Fruit fly (Drosophila melanogaster) whole organism, prepupa: ENCODE results near the gene CG5902.
A peak's percentile ranks its signal among the peaks of the same experiment; 100 is the strongest.

ENCODE experiments used
- CG10631 ChIP-seq: fragments of 200-800 bp; sonication (Bioruptor generic); optimal IDR thresholded peaks from 2 replicates; lab custom pipeline; 2016; ENCODE audit warnings: missing biosample characterization, missing genetic modification characterization
- CG10669 ChIP-seq: fragments of 200-800 bp; sonication (Bioruptor generic); optimal IDR thresholded peaks from 3 replicates; lab custom pipeline; 2018; ENCODE audit warnings: missing biosample characterization, mild to moderate bottlenecking, missing genetic modification characterization, moderate library complexity
- CG11294 ChIP-seq: fragments of 200-800 bp; sonication (Bioruptor generic); IDR thresholded peaks from 2 replicates; pipeline ENCODE4 v1.3.6; 2022; ENCODE audit warnings: missing biosample characterization, missing genetic modification characterization
- CG11762 ChIP-seq: fragments of 200-800 bp; sonication (Bioruptor generic); optimal IDR thresholded peaks from 3 replicates; lab custom pipeline; 2016; ENCODE audit warnings: missing biosample characterization, missing genetic modification characterization; ENCODE audit not compliant: insufficient read depth
- CG11902 ChIP-seq: fragments of 200-800 bp; sonication (Bioruptor generic); optimal IDR thresholded peaks from 3 replicates; lab custom pipeline; 2016; ENCODE audit warnings: missing biosample characterization, missing genetic modification characterization
- CG15336 ChIP-seq: fragments of 200-800 bp; sonication (Bioruptor generic); IDR thresholded peaks from 2 replicates; pipeline ENCODE4 v1.3.6; 2022; ENCODE audit warnings: missing biosample characterization, missing genetic modification characterization
- CG1621 ChIP-seq: fragments of 200-800 bp; sonication (Bioruptor generic); optimal IDR thresholded peaks from 3 replicates; lab custom pipeline; 2018; ENCODE audit warnings: missing biosample characterization, mild to moderate bottlenecking, missing genetic modification characterization
- CG16779 ChIP-seq: fragments of 200-800 bp; sonication (Bioruptor generic); optimal IDR thresholded peaks from 3 replicates; lab custom pipeline; 2017; ENCODE audit warnings: missing biosample characterization, mild to moderate bottlenecking, missing genetic modification characterization
- CG3032 ChIP-seq: fragments of 200-800 bp; optimal IDR thresholded peaks from 2 replicates; lab custom pipeline; 2019; ENCODE audit warnings: missing biosample characterization, mild to moderate bottlenecking, missing genetic modification characterization, moderate library complexity
- CG34406 ChIP-seq: fragments of 200-800 bp; sonication (Bioruptor generic); optimal IDR thresholded peaks from 3 replicates; lab custom pipeline; 2016; ENCODE audit warnings: missing biosample characterization, missing genetic modification characterization
- CG3919 ChIP-seq: fragments of 200-800 bp; sonication (Bioruptor generic); optimal IDR thresholded peaks from 3 replicates; lab custom pipeline; 2016; ENCODE audit warnings: missing biosample characterization, missing genetic modification characterization
- CG6163 ChIP-seq: fragments of 200-800 bp; sonication (Bioruptor generic); IDR thresholded peaks from 3 replicates; pipeline ENCODE4 v1.3.6; 2022; ENCODE audit warnings: missing biosample characterization, missing genetic modification characterization
- CG6276 ChIP-seq: fragments of 200-800 bp; sonication (Bioruptor generic); optimal IDR thresholded peaks from 2 replicates; lab custom pipeline; 2017; ENCODE audit warnings: missing biosample characterization, mild to moderate bottlenecking, missing genetic modification characterization
- CG6792 ChIP-seq: fragments of 200-800 bp; sonication (Bioruptor generic); optimal IDR thresholded peaks from 3 replicates; lab custom pipeline; 2016; ENCODE audit warnings: missing biosample characterization, missing genetic modification characterization
- CG6808 ChIP-seq: fragments of 200-800 bp; sonication (Bioruptor generic); optimal IDR thresholded peaks from 3 replicates; lab custom pipeline; 2017; ENCODE audit warnings: missing biosample characterization, missing genetic modification characterization, mild to moderate bottlenecking, moderate library complexity, missing genetic modification reagents
- CG6854 ChIP-seq: fragments of 200-800 bp; sonication (Bioruptor generic); optimal IDR thresholded peaks from 2 replicates; lab custom pipeline; 2017; ENCODE audit warnings: missing biosample characterization, mild to moderate bottlenecking, missing genetic modification characterization
- CG8319 ChIP-seq: fragments of 200-800 bp; sonication (Bioruptor generic); optimal IDR thresholded peaks from 3 replicates; lab custom pipeline; 2016; ENCODE audit warnings: missing biosample characterization, missing genetic modification characterization
- CG8632 ChIP-seq: fragments of 200-800 bp; sonication (Bioruptor generic); optimal IDR thresholded peaks from 3 replicates; lab custom pipeline; 2016; ENCODE audit warnings: missing biosample characterization, missing genetic modification characterization
- CG9139 ChIP-seq: fragments of 200-800 bp; sonication (Bioruptor generic); optimal IDR thresholded peaks from 3 replicates; lab custom pipeline; 2017; ENCODE audit warnings: missing biosample characterization, mild to moderate bottlenecking, missing genetic modification characterization
- Eip75B ChIP-seq: fragments of 200-800 bp; sonication (Bioruptor generic); optimal IDR thresholded peaks from 3 replicates; lab custom pipeline; 2016; ENCODE audit warnings: missing biosample characterization, missing genetic modification characterization
- Eip93F ChIP-seq: fragments of 200-800 bp; sonication (Bioruptor generic); optimal IDR thresholded peaks from 2 replicates; lab custom pipeline; 2016; ENCODE audit warnings: missing biosample characterization, mild to moderate bottlenecking, missing genetic modification characterization
- Ets21C ChIP-seq: fragments of 200-800 bp; sonication (Bioruptor generic); optimal IDR thresholded peaks from 3 replicates; lab custom pipeline; 2016; ENCODE audit warnings: missing biosample characterization, missing genetic modification characterization
- Ets96B ChIP-seq: fragments of 200-800 bp; optimal IDR thresholded peaks from 2 replicates; lab custom pipeline; 2019; ENCODE audit warnings: missing biosample characterization, mild to moderate bottlenecking, missing genetic modification characterization, moderate library complexity
- Gug ChIP-seq: fragments of 200-800 bp; sonication (Bioruptor generic); IDR thresholded peaks from 2 replicates; pipeline ENCODE4 v1.3.6; 2022; ENCODE audit warnings: missing biosample characterization, missing genetic modification characterization
- Hr38 ChIP-seq: sonication (Bioruptor generic); optimal IDR thresholded peaks from 2 replicates; lab custom pipeline; 2016; ENCODE audit warnings: missing biosample characterization, missing genetic modification characterization
- Hr39 ChIP-seq: fragments of 200-800 bp; sonication (Bioruptor generic); optimal IDR thresholded peaks from 2 replicates; lab custom pipeline; 2016; ENCODE audit warnings: missing biosample characterization, missing genetic modification characterization
- Lpt ChIP-seq: fragments of 200-800 bp; sonication (Bioruptor generic); optimal IDR thresholded peaks from 3 replicates; lab custom pipeline; 2016; ENCODE audit warnings: missing biosample characterization, missing genetic modification characterization
- Met ChIP-seq: fragments of 200-800 bp; sonication (Bioruptor generic); optimal IDR thresholded peaks from 3 replicates; lab custom pipeline; 2016; ENCODE audit warnings: missing biosample characterization, missing genetic modification characterization
- OdsH ChIP-seq: fragments of 200-800 bp; sonication (Bioruptor generic); optimal IDR thresholded peaks from 3 replicates; lab custom pipeline; 2016; ENCODE audit warnings: missing biosample characterization, missing genetic modification characterization
- Smox ChIP-seq: fragments of 200-800 bp; sonication (Bioruptor generic); optimal IDR thresholded peaks from 3 replicates; lab custom pipeline; 2016; ENCODE audit warnings: missing biosample characterization, missing genetic modification characterization
- Sox14 ChIP-seq: fragments of 200-800 bp; sonication (Bioruptor generic); optimal IDR thresholded peaks from 3 replicates; lab custom pipeline; 2016; ENCODE audit warnings: missing biosample characterization, missing genetic modification characterization
- achi ChIP-seq: fragments of 200-800 bp; sonication (Bioruptor generic); optimal IDR thresholded peaks from 3 replicates; lab custom pipeline; 2016; ENCODE audit warnings: missing biosample characterization, missing genetic modification characterization
- cyc ChIP-seq: fragments of 200-800 bp; sonication (Bioruptor generic); optimal IDR thresholded peaks from 3 replicates; lab custom pipeline; 2016; ENCODE audit warnings: missing biosample characterization, missing genetic modification characterization
- dac ChIP-seq: fragments of 200-800 bp; sonication (Bioruptor generic); optimal IDR thresholded peaks from 2 replicates; lab custom pipeline; 2017; ENCODE audit warnings: missing biosample characterization, mild to moderate bottlenecking, missing genetic modification characterization
- dsx ChIP-seq: fragments of 200-800 bp; optimal IDR thresholded peaks from 3 replicates; lab custom pipeline; 2019; ENCODE audit warnings: missing biosample characterization, mild to moderate bottlenecking, missing genetic modification characterization, moderate library complexity; ENCODE audit not compliant: poor library complexity, severe bottlenecking
- fd59A ChIP-seq: fragments of 200-800 bp; sonication (Bioruptor generic); optimal IDR thresholded peaks from 2 replicates; lab custom pipeline; 2017; ENCODE audit warnings: missing biosample characterization, mild to moderate bottlenecking, missing genetic modification characterization, missing genetic modification reagents
- fd85E ChIP-seq: fragments of 200-800 bp; sonication (Bioruptor generic); optimal IDR thresholded peaks from 3 replicates; lab custom pipeline; 2016; ENCODE audit warnings: missing biosample characterization, missing genetic modification characterization
- fkh ChIP-seq: fragments of 200-800 bp; sonication (Bioruptor generic); optimal IDR thresholded peaks from 3 replicates; lab custom pipeline; 2017; ENCODE audit warnings: missing biosample characterization, mild to moderate bottlenecking, missing genetic modification characterization, moderate library complexity
- lz ChIP-seq: fragments of 200-800 bp; sonication (Bioruptor generic); optimal IDR thresholded peaks from 3 replicates; lab custom pipeline; 2016; ENCODE audit warnings: missing biosample characterization, missing genetic modification characterization
- net ChIP-seq: fragments of 200-800 bp; sonication (Bioruptor generic); optimal IDR thresholded peaks from 3 replicates; lab custom pipeline; 2016; ENCODE audit warnings: missing biosample characterization, missing genetic modification characterization
- pdm3 ChIP-seq: fragments of 200-800 bp; sonication (Bioruptor generic); optimal IDR thresholded peaks from 3 replicates; lab custom pipeline; 2016; ENCODE audit warnings: missing biosample characterization, missing genetic modification characterization
- salr ChIP-seq, 2 experiments: fragments of 200-800 bp; sonication (Bioruptor generic); optimal IDR thresholded peaks; 3 replicates each; lab custom pipeline; 2016 to 2018; ENCODE audit warnings: missing biosample characterization in 2 of 2, missing genetic modification characterization in 2 of 2, mild to moderate bottlenecking in 1 of 2
- svp ChIP-seq: fragments of 200-800 bp; sonication (Bioruptor generic); peaks from one replicate; lab custom pipeline; 2016; ENCODE audit warnings: missing biosample characterization, missing genetic modification characterization
- topi ChIP-seq: fragments of 200-800 bp; sonication (Bioruptor generic); optimal IDR thresholded peaks from 3 replicates; lab custom pipeline; 2016; ENCODE audit warnings: missing biosample characterization, missing genetic modification characterization

CG5902 gene

dm6 chr3R:24007775-24008506, 21.5 kb downstream of the CG5902 start (continued):
- TF ChIP-seq fd85E (no peak), CG10631 (GFP tag; lab: Kevin White, UChicago) (no peak), cyc (GFP tag; lab: Kevin White, UChicago) (no peak), lz (GFP tag; lab: Kevin White, UChicago) (no peak), CG6854 (no peak), CG8319 (GFP tag; lab: Kevin White, UChicago) (no peak), achi (no peak), Hr39 (GFP tag; lab: Kevin White, UChicago) (no peak), Ets21C (no peak), CG6792 (GFP tag; lab: Kevin White, UChicago) (no peak), CG10669 (no peak), Eip75B (GFP tag; lab: Kevin White, UChicago) (peak; percentile 4), CG15336 (GFP tag; lab: Robert Waterston, UW) (no peak), CG11902 (GFP tag; lab: Kevin White, UChicago) (no peak), CG1621 (no peak), CG9139 (no peak), CG34406 (GFP tag; lab: Kevin White, UChicago) (no peak)

DNA sequence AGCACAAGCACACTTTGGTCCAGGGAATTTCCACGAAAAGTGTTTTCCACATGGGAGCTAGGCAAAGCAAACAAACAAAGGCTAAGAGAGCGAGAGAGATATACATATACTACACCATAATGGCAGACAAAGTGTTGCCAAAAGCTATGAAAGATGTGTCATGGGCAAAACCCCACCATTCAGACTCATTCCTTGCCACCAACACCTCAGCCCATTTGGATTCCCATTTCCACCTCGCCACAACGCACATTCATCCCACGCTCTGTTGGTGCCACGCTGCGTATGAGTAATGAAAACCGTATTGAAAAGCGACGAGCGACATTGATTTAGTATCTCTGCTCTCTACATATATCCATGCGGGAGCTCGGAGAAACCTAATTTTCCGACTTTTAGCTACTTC, 22.4 kb downstream of the CG5902 start:
- no peak for TF ChIP-seq lz (GFP tag; lab: Kevin White, UChicago)
- no peak for TF ChIP-seq CG11762 (GFP tag; lab: Kevin White, UChicago)
- no peak for TF ChIP-seq topi (GFP tag; lab: Kevin White, UChicago)
- no peak for TF ChIP-seq CG3032 (tag; lab: Kevin White, UChicago)
- no peak for TF ChIP-seq Hr39 (GFP tag; lab: Kevin White, UChicago)
- TF ChIP-seq CG15336 (GFP tag; lab: Robert Waterston, UW) = no peak
- no peak for TF ChIP-seq Smox (GFP tag; lab: Kevin White, UChicago)

DNA sequence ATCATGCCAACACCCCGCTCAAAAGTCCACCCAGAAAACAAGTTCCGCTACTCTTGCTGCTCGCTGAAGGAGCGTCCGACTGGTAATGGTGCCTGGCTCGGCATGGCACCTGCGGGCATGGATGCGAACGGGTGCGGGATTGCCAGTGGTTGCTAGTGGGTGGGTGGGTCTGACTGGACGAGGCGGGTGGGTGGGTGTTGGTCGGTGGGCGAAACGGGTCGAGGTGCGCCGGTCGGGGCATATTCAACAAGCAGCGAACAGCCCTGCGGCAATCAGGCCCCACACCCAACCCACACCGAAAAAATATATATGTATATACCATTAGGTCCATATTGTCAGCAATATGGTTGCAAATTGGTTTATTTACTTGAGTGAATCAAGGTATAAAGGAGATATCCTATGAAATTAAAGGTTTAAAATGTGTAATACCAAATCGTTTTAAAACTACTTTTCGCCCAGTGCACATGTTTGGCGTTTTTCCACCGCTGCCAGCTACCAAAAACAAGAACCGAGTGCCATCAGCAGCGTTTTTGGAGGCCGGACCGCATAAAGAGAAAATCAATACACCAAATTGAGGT, 24.3 kb downstream of the CG5902 start:
- TF ChIP-seq fkh = no peak
- no peak for TF ChIP-seq CG11762 (GFP tag; lab: Kevin White, UChicago)
- TF ChIP-seq pdm3 (GFP tag; lab: Kevin White, UChicago) = peak; percentile 30
- TF ChIP-seq CG6163 (GFP tag; lab: Robert Waterston, UW) = peak; percentile 74
- TF ChIP-seq svp (GFP tag; lab: Kevin White, UChicago) = peak; percentile 73
- no peak for TF ChIP-seq dsx (GFP tag; lab: Kevin White, UChicago)
- TF ChIP-seq Gug (GFP tag; lab: Robert Waterston, UW) = peak; percentile 39
- peak; percentile 54 for TF ChIP-seq Smox (GFP tag; lab: Kevin White, UChicago)
- TF ChIP-seq CG11902 (GFP tag; lab: Kevin White, UChicago) = no peak
- TF ChIP-seq cyc (GFP tag; lab: Kevin White, UChicago) = peak; percentile 46
- no peak for TF ChIP-seq CG9139
- TF ChIP-seq Eip75B (GFP tag; lab: Kevin White, UChicago) = no peak
- no peak for TF ChIP-seq Eip93F
- TF ChIP-seq Ets96B = peak; percentile 26
- TF ChIP-seq CG3032 (tag; lab: Kevin White, UChicago) = no peak
- peak; percentile 23 for TF ChIP-seq CG8632 (GFP tag; lab: Kevin White, UChicago)
- TF ChIP-seq Ets21C = no peak
- TF ChIP-seq OdsH (GFP tag; lab: Kevin White, UChicago) = peak; percentile 60
- TF ChIP-seq net (GFP tag; lab: Kevin White, UChicago) = peak; percentile 32
- TF ChIP-seq fd59A (GFP tag; lab: Kevin White, UChicago) = no peak
- TF ChIP-seq achi = peak; percentile 44
- peak; percentile 53 for TF ChIP-seq Hr39 (GFP tag; lab: Kevin White, UChicago)
- peak; percentile 2 for TF ChIP-seq CG16779 (tag; lab: Kevin White, UChicago)
- no peak; the same call in 1 of the 2 replicates for TF ChIP-seq CG11294
- TF ChIP-seq Sox14 (GFP tag; lab: Kevin White, UChicago) = peak; percentile 25
- peak; percentile 42 for TF ChIP-seq topi (GFP tag; lab: Kevin White, UChicago)
- TF ChIP-seq CG6808 (GFP tag; lab: Kevin White, UChicago) = no peak
- TF ChIP-seq salr (GFP tag; optimal IDR thresholded peaks at IDR 0.05; lab: Kevin White, UChicago) = no peak
- no peak for TF ChIP-seq Hr38 (GFP tag; lab: Kevin White, UChicago)
- TF ChIP-seq Met (GFP tag; lab: Kevin White, UChicago) = peak; percentile 34
- TF ChIP-seq CG3919 (GFP tag; lab: Kevin White, UChicago) = peak; percentile 49
- TF ChIP-seq dac (GFP tag; lab: Kevin White, UChicago) = no peak
- peak; percentile 62 for TF ChIP-seq CG6276 (GFP tag; lab: Kevin White, UChicago)
- peak; percentile 56 for TF ChIP-seq CG34406 (GFP tag; lab: Kevin White, UChicago)
- TF ChIP-seq CG10631 (GFP tag; lab: Kevin White, UChicago) = peak; percentile 14
- TF ChIP-seq Lpt (GFP tag; lab: Kevin White, UChicago) = peak; percentile 26
